Worm (Caenorhabditis elegans) whole organism, mixed stage, embryonic: ENCODE measurements around the gene lir-2.

ENCODE experiments used
- M03D4.4 ChIP-seq: sonication (generic microtip); optimal IDR thresholded peaks from 2 replicates; lab custom pipeline; 2017; ENCODE audit warnings: mild to moderate bottlenecking, missing genetic modification characterization, missing compliant biosample characterization
- bed-3 ChIP-seq: fragments of 200-800 bp; sonication (Bioruptor generic); optimal IDR thresholded peaks from 3 replicates; lab custom pipeline; 2018; ENCODE audit warnings: mild to moderate bottlenecking, missing genetic modification characterization, moderate library complexity, missing compliant biosample characterization
- blmp-1 ChIP-seq: fragments of 150-350 bp; optimal IDR thresholded peaks from 2 replicates; lab custom pipeline; 2014; ENCODE audit warnings: missing biosample characterization, missing genetic modification characterization
- ceh-39 ChIP-seq: fragments of 150-350 bp; optimal IDR thresholded peaks from 2 replicates; lab custom pipeline; 2014; ENCODE audit warnings: missing biosample characterization, missing genetic modification characterization
- ceh-43 ChIP-seq: fragments of 200-800 bp; sonication (Bioruptor generic); optimal IDR thresholded peaks from 2 replicates; lab custom pipeline; 2018; ENCODE audit warnings: mild to moderate bottlenecking, missing genetic modification characterization, moderate library complexity, missing compliant biosample characterization
- ceh-83 ChIP-seq: fragments of 200-800 bp; sonication (Bioruptor generic); optimal IDR thresholded peaks from 2 replicates; lab custom pipeline; 2018; ENCODE audit warnings: mild to moderate bottlenecking, missing genetic modification characterization, missing compliant biosample characterization
- ces-1 ChIP-seq: fragments of 150-350 bp; optimal IDR thresholded peaks from 2 replicates; lab custom pipeline; 2014; ENCODE audit warnings: missing biosample characterization, missing genetic modification reagents, missing genetic modification characterization
- cnd-1 ChIP-seq: fragments of 200-800 bp; sonication (Bioruptor generic); optimal IDR thresholded peaks from 2 replicates; lab custom pipeline; 2018; ENCODE audit warnings: mild to moderate bottlenecking, missing genetic modification characterization, missing compliant biosample characterization
- drap-1 ChIP-seq: fragments of 200-800 bp; sonication (Bioruptor generic); optimal IDR thresholded peaks from 3 replicates; lab custom pipeline; 2018; ENCODE audit warnings: mild to moderate bottlenecking, missing genetic modification characterization, missing compliant biosample characterization
- elt-1 ChIP-seq: sonication (generic microtip); optimal IDR thresholded peaks from 2 replicates; lab custom pipeline; 2017; ENCODE audit warnings: missing genetic modification characterization, mild to moderate bottlenecking, missing compliant biosample characterization, antibody characterized with exemption, moderate library complexity, borderline replicate concordance; ENCODE audit not compliant: insufficient read depth
- elt-3 ChIP-seq: fragments of 150-350 bp; optimal IDR thresholded peaks from 2 replicates; lab custom pipeline; 2014; ENCODE audit warnings: missing biosample characterization, missing genetic modification characterization
- flh-1 ChIP-seq: fragments of 200-800 bp; sonication (Bioruptor generic); optimal IDR thresholded peaks from 2 replicates; lab custom pipeline; 2018; ENCODE audit warnings: mild to moderate bottlenecking, missing genetic modification characterization, moderate library complexity, missing compliant biosample characterization
- ham-2 ChIP-seq: fragments of 200-800 bp; sonication (Bioruptor generic); optimal IDR thresholded peaks from 2 replicates; lab custom pipeline; 2018; ENCODE audit warnings: mild to moderate bottlenecking, missing genetic modification characterization, missing compliant biosample characterization
- hlh-1 ChIP-seq: fragments of 150-350 bp; optimal IDR thresholded peaks from 2 replicates; lab custom pipeline; 2014; ENCODE audit warnings: missing biosample characterization, missing genetic modification reagents, missing genetic modification characterization
- lin-32 ChIP-seq: fragments of 200-800 bp; sonication (Bioruptor generic); optimal IDR thresholded peaks from 2 replicates; lab custom pipeline; 2018; ENCODE audit warnings: mild to moderate bottlenecking, missing genetic modification characterization, missing compliant biosample characterization
- lsy-2 ChIP-seq: fragments of 150-350 bp; optimal IDR thresholded peaks from 2 replicates; lab custom pipeline; 2014; ENCODE audit warnings: missing biosample characterization, missing genetic modification characterization
- mls-2 ChIP-seq: sonication (generic microtip); optimal IDR thresholded peaks from 2 replicates; lab custom pipeline; 2016; ENCODE audit warnings: mild to moderate bottlenecking, missing genetic modification characterization, moderate library complexity, missing compliant biosample characterization
- nhr-12 ChIP-seq: fragments of 150-350 bp; optimal IDR thresholded peaks from 2 replicates; lab custom pipeline; 2014; ENCODE audit warnings: missing biosample characterization, missing genetic modification characterization
- nhr-2 ChIP-seq: fragments of 150-350 bp; optimal IDR thresholded peaks from 2 replicates; lab custom pipeline; 2014; ENCODE audit warnings: missing biosample characterization, missing genetic modification characterization
- nhr-237 ChIP-seq: fragments of 150-350 bp; optimal IDR thresholded peaks from 2 replicates; lab custom pipeline; 2014; ENCODE audit warnings: missing biosample characterization, missing genetic modification characterization
- nhr-28 ChIP-seq: fragments of 150-350 bp; optimal IDR thresholded peaks from 2 replicates; lab custom pipeline; 2014; ENCODE audit warnings: missing biosample characterization, missing genetic modification characterization
- nhr-76 ChIP-seq: sonication (generic microtip); optimal IDR thresholded peaks from 2 replicates; lab custom pipeline; 2017; ENCODE audit warnings: missing biosample characterization, missing genetic modification characterization
- pha-4 ChIP-seq: fragments of 150-350 bp; optimal IDR thresholded peaks from 2 replicates; lab custom pipeline; 2018; ENCODE audit warnings: missing biosample characterization, missing genetic modification reagents, missing genetic modification characterization
- sem-2 ChIP-seq: fragments of 200-800 bp; sonication (Bioruptor generic); optimal IDR thresholded peaks from 2 replicates; lab custom pipeline; 2018; ENCODE audit warnings: mild to moderate bottlenecking, missing genetic modification characterization, missing compliant biosample characterization
- snpc-4 ChIP-seq: fragments of 150-350 bp; optimal IDR thresholded peaks from 2 replicates; lab custom pipeline; 2014; ENCODE audit warnings: missing biosample characterization, missing genetic modification characterization
- sptf-1 ChIP-seq: sonication (generic microtip); optimal IDR thresholded peaks from 2 replicates; lab custom pipeline; 2017; ENCODE audit warnings: mild to moderate bottlenecking, missing genetic modification characterization, moderate library complexity, missing compliant biosample characterization
- tbx-8 ChIP-seq: fragments of 200-800 bp; sonication (Bioruptor generic); optimal IDR thresholded peaks from 2 replicates; lab custom pipeline; 2018; ENCODE audit warnings: mild to moderate bottlenecking, missing genetic modification characterization, moderate library complexity, missing compliant biosample characterization
- unc-120 ChIP-seq: sonication (generic microtip); optimal IDR thresholded peaks from 2 replicates; lab custom pipeline; 2017; ENCODE audit warnings: missing genetic modification characterization, missing compliant biosample characterization; ENCODE audit not compliant: poor library complexity, severe bottlenecking
- unc-39 ChIP-seq: fragments of 150-350 bp; optimal IDR thresholded peaks from 2 replicates; lab custom pipeline; 2014; ENCODE audit warnings: missing biosample characterization, missing genetic modification characterization
- unc-62 ChIP-seq: fragments of 150-350 bp; optimal IDR thresholded peaks from 2 replicates; lab custom pipeline; 2014; ENCODE audit warnings: missing biosample characterization, missing genetic modification reagents, missing genetic modification characterization
- zip-8 ChIP-seq: fragments of 150-350 bp; optimal IDR thresholded peaks from 2 replicates; lab custom pipeline; 2014; ENCODE audit warnings: missing biosample characterization, missing genetic modification characterization
- ztf-11 ChIP-seq: fragments of 150-350 bp; optimal IDR thresholded peaks from 2 replicates; lab custom pipeline; 2014; ENCODE audit warnings: missing biosample characterization, missing genetic modification characterization

The lir-2 gene

ce11 chrII:7636941-7637340, 30.1 kb upstream of the lir-2 start:
- TF ChIP-seq nhr-237 (tag; lab: Kevin White, UChicago) (no peak), ceh-83 (no peak), nhr-2 (tag; lab: Kevin White, UChicago) (no peak), bed-3 (GFP tag; lab: Kevin White, UChicago) (no peak), mls-2 (tag; lab: Kevin White, UChicago) (no peak), unc-62 (GFP tag; lab: Kevin White, UChicago) (no peak), unc-39 (no peak), flh-1 (no peak), elt-1 (no peak), zip-8 (tag; lab: Kevin White, UChicago) (no peak), drap-1 (GFP tag; lab: Kevin White, UChicago) (no peak), lsy-2 (tag; lab: Kevin White, UChicago) (no peak), ces-1 (no peak), ztf-11 (tag; lab: Kevin White, UChicago) (no peak), ham-2 (no peak), nhr-76 (tag; lab: Kevin White, UChicago) (no peak), pha-4 (tag; lab: Kevin White, UChicago) (no peak), ceh-39 (tag; lab: Kevin White, UChicago) (no peak), ceh-43 (no peak), M03D4.4 (tag; lab: Kevin White, UChicago) (no peak)

ce11 chrII:7639036-7639435, 28.0 kb upstream of the lir-2 start:
- TF ChIP-seq tbx-8 (GFP tag; lab: Kevin White, UChicago) (no peak), cnd-1 (tag; lab: Kevin White, UChicago) (no peak), unc-62 (GFP tag; lab: Kevin White, UChicago) (no peak), ces-1 (no peak), flh-1 (no peak), elt-3 (no peak), sem-2 (GFP tag; lab: Kevin White, UChicago) (no peak), nhr-28 (tag; lab: Kevin White, UChicago) (no peak), lin-32 (GFP tag; lab: Kevin White, UChicago) (no peak), drap-1 (GFP tag; lab: Kevin White, UChicago) (no peak), unc-120 (tag; lab: Kevin White, UChicago) (no peak)

- TF ChIP-seq lin-32 (GFP tag; lab: Kevin White, UChicago), result no peak
- no peak for TF ChIP-seq ceh-39 (tag; lab: Kevin White, UChicago)
- peak; percentile 63 for TF ChIP-seq hlh-1 (tag; lab: Kevin White, UChicago)
- no peak for TF ChIP-seq pha-4 (tag; lab: Kevin White, UChicago)
- peak; percentile 7 for TF ChIP-seq ces-1
- TF ChIP-seq sptf-1 (tag; lab: Kevin White, UChicago), result no peak
- TF ChIP-seq unc-120 (tag; lab: Kevin White, UChicago), result peak; percentile 57
- TF ChIP-seq blmp-1 (tag; lab: Kevin White, UChicago), result no peak
Measured at ce11 chrII:7640161-7640841, 26.8 kb upstream of the lir-2 start.

- TF ChIP-seq unc-62 (GFP tag; lab: Kevin White, UChicago) (peak; percentile 77), mls-2 (tag; lab: Kevin White, UChicago) (peak; percentile 9), elt-1 (no peak), ces-1 (peak; percentile 80), sptf-1 (tag; lab: Kevin White, UChicago) (peak; percentile 34), ceh-39 (tag; lab: Kevin White, UChicago) (no peak), hlh-1 (tag; lab: Kevin White, UChicago) (no peak), unc-39 (no peak), unc-120 (tag; lab: Kevin White, UChicago) (peak; percentile 91), drap-1 (GFP tag; lab: Kevin White, UChicago) (no peak), lsy-2 (tag; lab: Kevin White, UChicago) (no peak), snpc-4 (tag; lab: Kevin White, UChicago) (no peak), lin-32 (GFP tag; lab: Kevin White, UChicago) (no peak), pha-4 (tag; lab: Kevin White, UChicago) (no peak), ceh-83 (no peak), nhr-12 (tag; lab: Kevin White, UChicago) (no peak), tbx-8 (GFP tag; lab: Kevin White, UChicago) (no peak)
Measured at ce11 chrII:7642016-7642653, 24.9 kb upstream of the lir-2 start.
